Worm (Caenorhabditis elegans): Measurements from ENCODE around the gene C33G3.4.
A peak's percentile ranks its signal among the peaks of the same experiment; 100 is the strongest.

Gene C33G3.4

ce11 chrX:14063830-14064229, 7.1 kb upstream of the C33G3.4 start (continued):
- TF ChIP-seq aha-1 (tag; optimal IDR thresholded peaks at IDR 0.05) = peak; percentile 9
- peak; percentile 78 for TF ChIP-seq ama-1 (optimal IDR thresholded peaks at IDR 0.05)
- TF ChIP-seq tlp-1 (tag; optimal IDR thresholded peaks at IDR 0.05) = no peak
- TF ChIP-seq unc-30 (tag; optimal IDR thresholded peaks at IDR 0.05) = no peak
- TF ChIP-seq ceh-63 (GFP tag; optimal IDR thresholded peaks at IDR 0.05) = no peak
- TF ChIP-seq unc-130 (tag; optimal IDR thresholded peaks at IDR 0.05) = peak; percentile 93
- TF ChIP-seq sox-4 (tag; optimal IDR thresholded peaks at IDR 0.05) = peak; percentile 28
- peak; percentile 92 for TF ChIP-seq rnt-1 (tag; optimal IDR thresholded peaks at IDR 0.05)
- peak; percentile 4 for TF ChIP-seq F16B12.6 (tag; optimal IDR thresholded peaks at IDR 0.05)
- peak; percentile 66 for TF ChIP-seq ceh-88 (GFP tag; IDR thresholded peaks at IDR 0.05)
- TF ChIP-seq pag-3 (tag; optimal IDR thresholded peaks at IDR 0.05; ENCODE audit: borderline replicate concordance, insufficient read depth) = no peak
- TF ChIP-seq egl-13 (tag; optimal IDR thresholded peaks at IDR 0.05) = peak; percentile 81
- peak; percentile 44 for TF ChIP-seq nhr-11 (tag; optimal IDR thresholded peaks at IDR 0.05)
- TF ChIP-seq aly-2 (tag; optimal IDR thresholded peaks at IDR 0.05) = peak; percentile 82
- peak; percentile 82 for TF ChIP-seq fkh-8 (tag; optimal IDR thresholded peaks at IDR 0.05)
- TF ChIP-seq C34B4.2 (tag; optimal IDR thresholded peaks at IDR 0.05) = no peak
- TF ChIP-seq unc-86 (tag; optimal IDR thresholded peaks at IDR 0.05) = peak; percentile 75
- TF ChIP-seq fkh-4 (tag; optimal IDR thresholded peaks at IDR 0.05; ENCODE audit: borderline replicate concordance) = no peak
- peak; percentile 58 for TF ChIP-seq hpl-2 (GFP tag; optimal IDR thresholded peaks at IDR 0.05)
- TF ChIP-seq nhr-19 (GFP tag; conservative IDR thresholded peaks at IDR 0.05) = peak; percentile 91
- no peak for TF ChIP-seq pqm-1 (tag; optimal IDR thresholded peaks at IDR 0.05)
- TF ChIP-seq ztf-4 (tag; optimal IDR thresholded peaks at IDR 0.05) = peak; percentile 82
- no peak for TF ChIP-seq sptf-1 (tag; optimal IDR thresholded peaks at IDR 0.05)
- peak; percentile 50 for TF ChIP-seq lin-39 (tag; optimal IDR thresholded peaks at IDR 0.05)
- peak; percentile 87 for TF ChIP-seq fos-1 (tag; optimal IDR thresholded peaks at IDR 0.05)
- TF ChIP-seq lin-35 (GFP tag; optimal IDR thresholded peaks at IDR 0.05) = peak; percentile 64 to 83
- peak; percentile 75 for TF ChIP-seq sup-37 (GFP tag; optimal IDR thresholded peaks at IDR 0.05)
- peak; percentile 91 for TF ChIP-seq C16A3.4 (tag; optimal IDR thresholded peaks at IDR 0.05)
- TF ChIP-seq swsn-7 (tag; optimal IDR thresholded peaks at IDR 0.05) = peak; percentile 91
- TF ChIP-seq lin-13 (GFP tag; optimal IDR thresholded peaks at IDR 0.05) = peak; percentile 76
- 0 out of 2 replicates have a peak, but pooled peaks have one; percentile 44 for TF ChIP-seq mab-9 (GFP tag; IDR thresholded peaks at IDR 0.05)
- TF ChIP-seq snu-23 (GFP tag; optimal IDR thresholded peaks at IDR 0.05) = peak; percentile 96
- peak; percentile 90 for TF ChIP-seq nhr-47 (tag; optimal IDR thresholded peaks at IDR 0.05)
- TF ChIP-seq hlh-4 (tag; optimal IDR thresholded peaks at IDR 0.05) = no peak
- no peak for TF ChIP-seq ets-5 (GFP tag; IDR thresholded peaks at IDR 0.05)
- peak; percentile 39 for TF ChIP-seq blmp-1 (tag; optimal IDR thresholded peaks at IDR 0.05)
- no peak for TF ChIP-seq hlh-17 (GFP tag; optimal IDR thresholded peaks at IDR 0.05; ENCODE audit: borderline replicate concordance)
- TF ChIP-seq mef-2 (tag; optimal IDR thresholded peaks at IDR 0.05) = no peak
- no peak for TF ChIP-seq nhr-84 (tag; optimal IDR thresholded peaks at IDR 0.05)
- TF ChIP-seq elt-2 (tag; optimal IDR thresholded peaks at IDR 0.05) = peak; percentile 76
- TF ChIP-seq grh-1 (GFP tag; IDR thresholded peaks at IDR 0.05) = peak; percentile 42; the same call in 1 of the 2 replicates
- peak; percentile 87 for TF ChIP-seq nhr-90 (tag; optimal IDR thresholded peaks at IDR 0.05; ENCODE audit: poor library complexity)
- TF ChIP-seq skn-1 (tag; optimal IDR thresholded peaks at IDR 0.05) = peak; percentile 62
- TF ChIP-seq nhr-28 (tag; optimal IDR thresholded peaks at IDR 0.05) = no peak
- TF ChIP-seq ces-1 (GFP tag; optimal IDR thresholded peaks at IDR 0.05) = no peak

ce11 chrX:14067641-14068040, 3.3 kb upstream of the C33G3.4 start, which contains the start of gene lgc-21:
TSS of gene lgc-21 (minus strand) at chrX:14067984.
- TF ChIP-seq lin-15B (tag; optimal IDR thresholded peaks at IDR 0.05) (no peak), nhr-47 (tag; optimal IDR thresholded peaks at IDR 0.05) (no peak), egl-27 (tag; optimal IDR thresholded peaks at IDR 0.05) (no peak), elt-3 (tag; optimal IDR thresholded peaks at IDR 0.05) (no peak), snpc-4 (tag; optimal IDR thresholded peaks at IDR 0.05) (no peak)

Measured in whole organism, L1 larva.